Worm (Caenorhabditis elegans) whole organism, L4 larva: ENCODE measurements around the gene clec-128.

ENCODE experiments used
- F10B5.3 ChIP-seq: sonication (generic microtip); optimal IDR thresholded peaks from 2 replicates; lab custom pipeline; 2016; ENCODE audit warnings: mild to moderate bottlenecking, missing genetic modification characterization, missing compliant biosample characterization
- F26F4.8 ChIP-seq: fragments of 200-800 bp; sonication (Bioruptor generic); conservative IDR thresholded peaks from 2 replicates; pipeline ENCODE4 v1.3.6; 2022; ENCODE audit warnings: missing genetic modification characterization, missing compliant biosample characterization
- F37D6.2 ChIP-seq: sonication (generic microtip); optimal IDR thresholded peaks from 2 replicates; lab custom pipeline; 2016; ENCODE audit warnings: mild to moderate bottlenecking, missing genetic modification characterization, missing compliant biosample characterization
- T20F7.1 ChIP-seq: fragments of 200-800 bp; sonication (Bioruptor generic); optimal IDR thresholded peaks from 2 replicates; lab custom pipeline; 2018; ENCODE audit warnings: mild to moderate bottlenecking, missing genetic modification characterization, missing compliant biosample characterization
- T26A8.4 ChIP-seq: fragments of 200-800 bp; sonication (Bioruptor generic); IDR thresholded peaks from 2 replicates; pipeline ENCODE4 v1.3.6; 2022; ENCODE audit warnings: missing genetic modification characterization, missing compliant biosample characterization
- Y105C5A.15 ChIP-seq: fragments of 200-800 bp; sonication (Bioruptor generic); IDR thresholded peaks from 2 replicates; pipeline ENCODE4 v1.3.6; 2022; ENCODE audit warnings: missing genetic modification characterization, missing compliant biosample characterization
- Y48G9A.11 ChIP-seq: fragments of 200-800 bp; sonication (Bioruptor generic); IDR thresholded peaks from 2 replicates; pipeline ENCODE4 v1.3.6; 2022; ENCODE audit warnings: missing genetic modification reagents, missing genetic modification characterization, missing compliant biosample characterization
- ZK337.2 ChIP-seq: fragments of 200-800 bp; sonication (Bioruptor generic); IDR thresholded peaks from 2 replicates; pipeline ENCODE4 v1.3.6; 2022; ENCODE audit warnings: missing genetic modification reagents, missing genetic modification characterization, missing compliant biosample characterization
- aha-1 ChIP-seq: fragments of 150-350 bp; peaks from one replicate; lab custom pipeline; 2014; ENCODE audit warnings: missing biosample characterization, missing genetic modification characterization
- aly-2 ChIP-seq: sonication (generic microtip); optimal IDR thresholded peaks from 2 replicates; lab custom pipeline; 2018; ENCODE audit warnings: missing biosample characterization, missing genetic modification characterization
- attf-4 ChIP-seq: sonication (generic microtip); optimal IDR thresholded peaks from 3 replicates; lab custom pipeline; 2017; ENCODE audit warnings: missing biosample characterization, missing genetic modification characterization
- ceh-44 ChIP-seq: fragments of 200-800 bp; sonication (Bioruptor generic); IDR thresholded peaks from 2 replicates; pipeline ENCODE4 v1.3.6; 2022; ENCODE audit warnings: missing genetic modification reagents, missing genetic modification characterization, missing compliant biosample characterization
- ceh-62 ChIP-seq: sonication (generic microtip); optimal IDR thresholded peaks from 2 replicates; lab custom pipeline; 2017; ENCODE audit warnings: missing biosample characterization, missing genetic modification characterization
- ceh-82 ChIP-seq: sonication (generic microtip); optimal IDR thresholded peaks from 2 replicates; lab custom pipeline; 2017; ENCODE audit warnings: missing biosample characterization, missing genetic modification characterization
- daf-16 ChIP-seq, 3 experiments: sonication (generic microtip); optimal IDR thresholded peaks; 2 replicates each; lab custom pipeline; 2016 to 2017; ENCODE audit warnings: missing genetic modification characterization in 3 of 3, missing genetic modification reagents in 3 of 3, mild to moderate bottlenecking in 2 of 3, missing compliant biosample characterization in 2 of 3, missing biosample characterization in 1 of 3, moderate library complexity in 1 of 3
- daf-8 ChIP-seq: fragments of 200-800 bp; sonication (Bioruptor generic); IDR thresholded peaks from 2 replicates; pipeline ENCODE4 v1.3.6; 2022; ENCODE audit warnings: missing genetic modification characterization, missing compliant biosample characterization
- dmd-8 ChIP-seq: fragments of 200-800 bp; sonication (Bioruptor generic); IDR thresholded peaks from 2 replicates; pipeline ENCODE4 v1.3.6; 2022; ENCODE audit warnings: missing genetic modification characterization, missing compliant biosample characterization
- dpl-1 ChIP-seq: fragments of 150-350 bp; optimal IDR thresholded peaks from 2 replicates; lab custom pipeline; 2014; ENCODE audit warnings: missing biosample characterization, missing genetic modification reagents, missing genetic modification characterization
- dve-1 ChIP-seq: sonication (generic microtip); optimal IDR thresholded peaks from 2 replicates; lab custom pipeline; 2017; ENCODE audit warnings: antibody characterized with exemption, mild to moderate bottlenecking, missing genetic modification characterization, missing compliant biosample characterization; ENCODE audit not compliant: insufficient read depth
- egl-27 ChIP-seq: sonication (generic microtip); optimal IDR thresholded peaks from 3 replicates; lab custom pipeline; 2017; ENCODE audit warnings: missing biosample characterization, missing genetic modification reagents, missing genetic modification characterization
- egl-43 ChIP-seq: fragments of 200-800 bp; sonication (Bioruptor generic); IDR thresholded peaks from 2 replicates; pipeline ENCODE4 v1.3.6; 2022; ENCODE audit warnings: missing genetic modification reagents, missing genetic modification characterization, missing compliant biosample characterization
- lin-15B ChIP-seq: fragments of 150-350 bp; sonication (generic microtip); optimal IDR thresholded peaks from 3 replicates; lab custom pipeline; 2014; ENCODE audit warnings: missing biosample characterization, missing genetic modification characterization
- lin-29 ChIP-seq: fragments of 200-800 bp; sonication (Bioruptor generic); IDR thresholded peaks from 2 replicates; pipeline ENCODE4 v1.3.6; 2022; ENCODE audit warnings: missing genetic modification reagents, missing genetic modification characterization, missing compliant biosample characterization
- lsy-2 ChIP-seq, 2 experiments: fragments of 150-350 bp in 1 of 2; sonication (generic microtip) in 1 of 2; optimal IDR thresholded peaks; 2 replicates each; lab custom pipeline; 2014 to 2017; ENCODE audit warnings: missing biosample characterization in 2 of 2, missing genetic modification characterization in 2 of 2
- mdt-29 ChIP-seq: fragments of 200-800 bp; sonication (Bioruptor generic); IDR thresholded peaks from 2 replicates; pipeline ENCODE4 v1.3.6; 2022; ENCODE audit warnings: missing genetic modification reagents, missing genetic modification characterization, missing compliant biosample characterization
- mep-1 ChIP-seq: fragments of 150-350 bp; sonication (generic microtip); optimal IDR thresholded peaks from 3 replicates; lab custom pipeline; 2014; ENCODE audit warnings: missing biosample characterization, missing genetic modification characterization
- mes-2 ChIP-seq: sonication (generic microtip); optimal IDR thresholded peaks from 2 replicates; lab custom pipeline; 2016; ENCODE audit warnings: missing genotype, mild to moderate bottlenecking, missing genetic modification characterization, missing compliant biosample characterization; ENCODE audit not compliant: poor library complexity, severe bottlenecking
- nhr-10 ChIP-seq: fragments of 150-350 bp; optimal IDR thresholded peaks from 2 replicates; lab custom pipeline; 2014; ENCODE audit warnings: missing biosample characterization, missing genetic modification characterization
- nhr-102 ChIP-seq: sonication (generic microtip); optimal IDR thresholded peaks from 2 replicates; lab custom pipeline; 2016; ENCODE audit warnings: mild to moderate bottlenecking, missing genetic modification characterization, moderate library complexity, missing compliant biosample characterization
- nhr-111 ChIP-seq: fragments of 200-800 bp; sonication (Bioruptor generic); optimal IDR thresholded peaks from 2 replicates; lab custom pipeline; 2018; ENCODE audit warnings: mild to moderate bottlenecking, missing genetic modification characterization, missing compliant biosample characterization
- nhr-237 ChIP-seq: sonication (generic microtip); optimal IDR thresholded peaks from 2 replicates; lab custom pipeline; 2017; ENCODE audit warnings: missing biosample characterization, missing genetic modification characterization
- nhr-28 ChIP-seq: fragments of 150-350 bp; optimal IDR thresholded peaks from 2 replicates; lab custom pipeline; 2014; ENCODE audit warnings: missing biosample characterization, missing genetic modification characterization
- nhr-41 ChIP-seq: fragments of 200-800 bp; sonication (Bioruptor generic); IDR thresholded peaks from 2 replicates; pipeline ENCODE4 v1.3.6; 2022; ENCODE audit warnings: missing genetic modification reagents, missing genetic modification characterization, missing compliant biosample characterization
- nhr-48 ChIP-seq: sonication (generic microtip); optimal IDR thresholded peaks from 2 replicates; lab custom pipeline; 2016; ENCODE audit warnings: mild to moderate bottlenecking, missing genetic modification characterization, missing compliant biosample characterization
- saeg-2 ChIP-seq: fragments of 200-800 bp; sonication (Bioruptor generic); IDR thresholded peaks from 2 replicates; pipeline ENCODE4 v1.3.6; 2022; ENCODE audit warnings: missing genetic modification reagents, missing genetic modification characterization, missing compliant biosample characterization
- snpc-1.2 ChIP-seq: fragments of 200-800 bp; sonication (Bioruptor generic); IDR thresholded peaks from 2 replicates; pipeline ENCODE4 v1.3.6; 2022; ENCODE audit warnings: missing genetic modification reagents, missing genetic modification characterization, missing compliant biosample characterization
- snpc-4 ChIP-seq: fragments of 150-350 bp; optimal IDR thresholded peaks from 2 replicates; lab custom pipeline; 2014; ENCODE audit warnings: missing biosample characterization, missing genetic modification characterization
- spr-3 ChIP-seq: fragments of 200-800 bp; sonication (Bioruptor generic); optimal IDR thresholded peaks from 2 replicates; lab custom pipeline; 2018; ENCODE audit warnings: mild to moderate bottlenecking, missing genetic modification characterization, missing compliant biosample characterization
- tag-97 ChIP-seq: fragments of 200-800 bp; sonication (Bioruptor generic); IDR thresholded peaks from 2 replicates; pipeline ENCODE4 v1.3.6; 2022; ENCODE audit warnings: missing genetic modification characterization, missing compliant biosample characterization
- unc-62 ChIP-seq, 3 experiments: fragments of 150-350 bp in 1 of 3; sonication (generic microtip); optimal IDR thresholded peaks in 2 of 3; peaks in 1 of 3; 1 replicate in 1 of 3; 2 replicates in 2 of 3; lab custom pipeline; 2014 to 2017; ENCODE audit warnings: missing biosample characterization in 3 of 3, missing genetic modification characterization in 3 of 3, missing genetic modification reagents in 3 of 3, missing genotype in 1 of 3
- vab-7 ChIP-seq: fragments of 200-800 bp; sonication (Bioruptor generic); IDR thresholded peaks from 2 replicates; pipeline ENCODE4 v1.3.6; 2022; ENCODE audit warnings: missing genetic modification reagents, missing genetic modification characterization, missing compliant biosample characterization
- zag-1 ChIP-seq: fragments of 150-350 bp; optimal IDR thresholded peaks from 2 replicates; lab custom pipeline; 2014; ENCODE audit warnings: missing biosample characterization, missing genetic modification characterization
- zfp-2 ChIP-seq: sonication (generic microtip); optimal IDR thresholded peaks from 2 replicates; lab custom pipeline; 2016; ENCODE audit warnings: mild to moderate bottlenecking, missing genetic modification characterization, missing compliant biosample characterization
- zip-11 ChIP-seq: fragments of 200-800 bp; sonication (Bioruptor generic); IDR thresholded peaks from 2 replicates; pipeline ENCODE4 v1.3.6; 2022; ENCODE audit warnings: missing genetic modification characterization, missing compliant biosample characterization
- ztf-11 ChIP-seq: fragments of 150-350 bp; optimal IDR thresholded peaks from 2 replicates; lab custom pipeline; 2014; ENCODE audit warnings: missing biosample characterization, missing genetic modification characterization
- ztf-7 ChIP-seq: fragments of 150-350 bp; optimal IDR thresholded peaks from 2 replicates; lab custom pipeline; 2014; ENCODE audit warnings: missing biosample characterization, missing genetic modification characterization

The clec-128 gene

ce11 chrII:3523547-3523946, 47.3 kb downstream of the clec-128 start (continued):
- TF ChIP-seq saeg-2 (0 out of 2 replicates have a peak, but pooled peaks have one; percentile 33), zfp-2 (tag; lab: Kevin White, UChicago) (peak; percentile 53), F37D6.2 (tag; lab: Kevin White, UChicago) (peak; percentile 52), egl-43 (GFP tag; lab: Robert Waterston, UW) (0 out of 2 replicates have a peak, but pooled peaks have one; percentile 45)

DNA sequence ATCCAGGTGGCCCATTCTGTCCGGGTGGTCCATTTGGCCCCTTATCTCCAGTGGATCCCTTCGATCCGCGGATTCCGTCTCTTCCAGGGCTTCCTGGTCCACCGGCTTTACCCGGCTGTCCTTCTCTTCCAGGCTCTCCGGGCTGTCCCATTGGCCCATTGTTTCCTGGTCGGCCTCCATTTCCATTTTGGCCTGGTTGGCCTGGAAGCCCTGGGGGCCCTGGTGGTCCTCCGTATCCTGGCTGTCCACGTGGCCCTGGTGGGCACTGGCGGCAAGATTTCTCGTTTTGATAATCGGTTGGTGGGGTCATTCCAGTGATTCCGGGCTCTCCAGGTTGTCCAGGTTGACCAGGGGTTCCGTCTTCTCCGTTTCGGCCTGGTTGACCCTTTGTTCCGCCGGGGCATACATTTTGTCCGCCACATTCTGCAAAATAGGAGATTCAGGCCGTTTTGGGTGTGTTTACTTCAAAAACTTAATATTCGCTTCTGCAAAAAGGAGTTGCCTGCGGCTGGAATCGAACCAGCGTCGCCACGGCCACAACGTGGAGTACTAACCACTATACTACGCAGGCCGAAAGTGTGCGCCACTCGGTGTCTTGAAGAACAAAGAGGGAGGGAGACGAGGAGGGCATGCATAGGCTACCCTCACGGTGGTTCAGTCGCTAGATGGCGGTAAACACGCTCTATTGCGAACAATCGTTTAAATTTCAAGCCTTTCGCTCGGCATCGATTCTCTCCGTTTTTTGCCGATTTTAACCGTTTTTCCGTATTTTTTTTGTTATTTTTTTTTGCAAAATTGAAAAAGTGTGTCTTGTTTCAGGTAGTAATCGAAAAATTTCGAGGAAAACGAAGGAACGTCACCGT, 49.6 kb downstream of the clec-128 start, which contains the start of gene W09G10.9:
TSS of gene W09G10.9 (plus strand) at position 813 of the 863 bp plus-strand sequence.
- TF ChIP-seq vab-7 (GFP tag; lab: Robert Waterston, UW) (peak; percentile 75), lin-15B (tag; lab: Kevin White, UChicago) (no peak), aly-2 (tag; lab: Kevin White, UChicago) (no peak), ceh-62 (tag; lab: Kevin White, UChicago) (no peak), daf-8 (GFP tag; lab: Robert Waterston, UW) (0 out of 2 replicates have a peak, but pooled peaks have one; percentile 47), nhr-10 (tag; lab: Kevin White, UChicago) (no peak), mep-1 (tag; lab: Kevin White, UChicago) (peak; percentile 71), aha-1 (tag; lab: Kevin White, UChicago) (peak; percentile 44), F26F4.8 (0 out of 2 replicates have a peak, but pooled peaks have one; percentile 23), tag-97 (GFP tag; lab: Robert Waterston, UW) (0 out of 2 replicates have a peak, but pooled peaks have one; percentile 77), egl-43 (GFP tag; lab: Robert Waterston, UW) (peak; percentile 89), Y105C5A.15 (GFP tag; lab: Robert Waterston, UW) (no peak), daf-16 (GFP tag; optimal IDR thresholded peaks at IDR 0.05; lab: Kevin White, UChicago) (peak in 1 of 2 experiments; percentile 29), daf-16 (tag; optimal IDR thresholded peaks at IDR 0.05; lab: Kevin White, UChicago) (peak; percentile 54), spr-3 (peak; percentile 9), T26A8.4 (GFP tag; lab: Robert Waterston, UW) (peak; percentile 87), snpc-1.2 (GFP tag; lab: Robert Waterston, UW) (0 out of 2 replicates have a peak, but pooled peaks have one; percentile 22), unc-62 (GFP tag; optimal IDR thresholded peaks at IDR 0.05 in 1 of 2; lab: Kevin White, UChicago) (peak in 1 of 2 experiments; percentile 66), unc-62 (tag; optimal IDR thresholded peaks at IDR 0.05; lab: Kevin White, UChicago) (no peak), F37D6.2 (tag; lab: Kevin White, UChicago) (no peak), T20F7.1 (no peak), dpl-1 (GFP tag; lab: Kevin White, UChicago) (peak; percentile 28), nhr-48 (tag; lab: Kevin White, UChicago) (no peak), ceh-44 (GFP tag; lab: Robert Waterston, UW) (peak; percentile 81), nhr-237 (tag; lab: Kevin White, UChicago) (no peak), F10B5.3 (tag; lab: Kevin White, UChicago) (no peak), egl-27 (tag; lab: Kevin White, UChicago) (no peak), attf-4 (tag; lab: Kevin White, UChicago) (no peak), ztf-7 (tag; lab: Kevin White, UChicago) (no peak), lsy-2 (tag; optimal IDR thresholded peaks at IDR 0.05; lab: Kevin White, UChicago) (peak; percentile 51 to 74), mes-2 (tag; lab: Kevin White, UChicago) (peak; percentile 85), nhr-102 (peak; percentile 46), snpc-4 (no peak), nhr-111 (GFP tag; lab: Kevin White, UChicago) (peak; percentile 36), dve-1 (tag; lab: Kevin White, UChicago) (peak; percentile 25), ceh-82 (tag; lab: Kevin White, UChicago) (no peak), Y48G9A.11 (GFP tag; lab: Robert Waterston, UW) (peak; percentile 84), ZK337.2 (GFP tag; lab: Robert Waterston, UW) (peak; percentile 74; the same call in 1 of the 2 replicates), lin-29 (GFP tag; lab: Robert Waterston, UW) (no peak; the same call in 1 of the 2 replicates), ztf-11 (tag; lab: Kevin White, UChicago) (no peak), nhr-41 (GFP tag; lab: Robert Waterston, UW) (0 out of 2 replicates have a peak, but pooled peaks have one; percentile 11), nhr-28 (tag; lab: Kevin White, UChicago) (peak; percentile 27), dmd-8 (GFP tag; lab: Robert Waterston, UW) (peak; percentile 87), zag-1 (tag; lab: Kevin White, UChicago) (no peak), zip-11 (GFP tag; lab: Robert Waterston, UW) (0 out of 2 replicates have a peak, but pooled peaks have one; percentile 51), mdt-29 (peak; percentile 69)
